Worm (Caenorhabditis elegans): ENCODE results near the gene sec-22.

- TF ChIP-seq R02D3.7 (tag; optimal IDR thresholded peaks at IDR 0.05): no peak
- TF ChIP-seq nhr-11 (tag; optimal IDR thresholded peaks at IDR 0.05): no peak
- no peak for TF ChIP-seq fos-1 (tag; optimal IDR thresholded peaks at IDR 0.05)
- no peak for TF ChIP-seq ama-1 (optimal IDR thresholded peaks at IDR 0.05)
- TF ChIP-seq mdl-1 (tag; optimal IDR thresholded peaks at IDR 0.05): no peak
- TF ChIP-seq nhr-237 (tag; optimal IDR thresholded peaks at IDR 0.05): no peak
- TF ChIP-seq ztf-4 (tag; optimal IDR thresholded peaks at IDR 0.05): no peak
- TF ChIP-seq unc-55 (GFP tag; optimal IDR thresholded peaks at IDR 0.05): no peak
- no peak for TF ChIP-seq nhr-6 (tag; optimal IDR thresholded peaks at IDR 0.05)
Observed at ce11 chrX:1025010-1025409, 10.3 kb upstream of the sec-22 start, which contains the start of gene F55A4.3.
